Fruit fly (Drosophila melanogaster): ENCODE results near the gene CG2750.
"Not testable (repeated sequence)": the region's sequence is repeated elsewhere in the genome, so short reads cannot be mapped to it uniquely, and the experiment has no call there.

The CG2750 gene

dm6 chrX:12106900-12107299, at the start of gene CG2750:
TSS of gene CG2750 (plus strand) at chrX:12107200.
- TF ChIP-seq EcR (GFP tag; optimal IDR thresholded peaks at IDR 0.05) (no peak), usp (GFP tag; optimal IDR thresholded peaks at IDR 0.05) (no peak), Dll (optimal IDR thresholded peaks at IDR 0.05) (no peak), psq (optimal IDR thresholded peaks at IDR 0.05) (no peak), pan (optimal IDR thresholded peaks at IDR 0.05) (no peak), CG8478 (optimal IDR thresholded peaks at IDR 0.05) (no peak)

- TF ChIP-seq EcR (GFP tag; optimal IDR thresholded peaks at IDR 0.05): no peak
- TF ChIP-seq pan (optimal IDR thresholded peaks at IDR 0.05): no peak
- TF ChIP-seq psq (optimal IDR thresholded peaks at IDR 0.05): no peak
- TF ChIP-seq Dll (optimal IDR thresholded peaks at IDR 0.05): no peak
- no peak for TF ChIP-seq CG8478 (optimal IDR thresholded peaks at IDR 0.05)
- TF ChIP-seq usp (GFP tag; optimal IDR thresholded peaks at IDR 0.05): no peak
Measured at dm6 chrX:12059495-12059894, 47.5 kb upstream of the CG2750 start, which contains the start of gene Muc11A. TSS of gene Muc11A (plus strand) at chrX:12059795.

DNA sequence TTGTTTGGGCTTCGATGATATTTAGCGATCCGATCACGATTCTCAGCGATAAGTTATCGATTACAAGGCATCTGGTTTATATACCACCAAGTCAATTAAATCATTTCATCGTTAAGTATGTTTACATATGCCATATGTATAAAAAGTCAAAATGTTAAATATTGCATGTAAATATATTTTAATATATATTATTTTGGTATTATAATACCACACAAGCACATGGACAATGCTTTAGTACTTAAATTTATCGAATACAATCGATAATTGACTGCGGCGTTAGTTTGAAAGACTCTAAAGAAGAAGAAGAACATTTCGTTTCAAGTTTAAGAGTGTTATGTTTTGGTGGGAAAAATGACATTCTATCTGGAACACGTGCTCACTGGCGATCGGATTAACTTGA, 36.9 kb upstream of the CG2750 start, which contains the start of gene CG34323:
TSS of gene CG34323 (plus strand) at position 301 of the 400 bp plus-strand sequence.
- TF ChIP-seq psq (optimal IDR thresholded peaks at IDR 0.05) (no peak), pan (optimal IDR thresholded peaks at IDR 0.05) (no peak)

DNA sequence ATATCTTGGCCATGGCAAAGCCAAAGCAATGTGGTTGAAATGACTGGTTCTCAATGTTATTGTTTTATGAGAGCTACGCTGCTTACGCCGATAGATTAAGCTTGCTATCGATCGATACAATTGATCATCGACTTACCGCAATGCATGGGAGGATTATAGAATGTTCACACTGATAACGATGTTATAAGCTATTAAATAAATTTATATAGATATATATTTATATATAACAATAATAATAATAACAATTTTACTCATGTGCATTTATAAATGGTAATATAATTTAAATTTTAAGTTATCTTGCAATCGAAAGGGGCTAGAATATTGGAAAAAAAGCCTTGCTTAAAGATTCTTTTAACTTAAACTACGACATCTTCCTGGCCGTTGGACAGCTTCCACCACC, 34.3 kb upstream of the CG2750 start, which contains the start of gene moon:
TSS of gene moon (minus strand) at position 101 of the 400 bp plus-strand sequence.
- TF ChIP-seq EcR (GFP tag; optimal IDR thresholded peaks at IDR 0.05) (no peak), usp (GFP tag; optimal IDR thresholded peaks at IDR 0.05) (no peak), psq (optimal IDR thresholded peaks at IDR 0.05) (no peak), pan (optimal IDR thresholded peaks at IDR 0.05) (no peak), Dll (optimal IDR thresholded peaks at IDR 0.05) (no peak), CG8478 (optimal IDR thresholded peaks at IDR 0.05) (no peak)

DNA sequence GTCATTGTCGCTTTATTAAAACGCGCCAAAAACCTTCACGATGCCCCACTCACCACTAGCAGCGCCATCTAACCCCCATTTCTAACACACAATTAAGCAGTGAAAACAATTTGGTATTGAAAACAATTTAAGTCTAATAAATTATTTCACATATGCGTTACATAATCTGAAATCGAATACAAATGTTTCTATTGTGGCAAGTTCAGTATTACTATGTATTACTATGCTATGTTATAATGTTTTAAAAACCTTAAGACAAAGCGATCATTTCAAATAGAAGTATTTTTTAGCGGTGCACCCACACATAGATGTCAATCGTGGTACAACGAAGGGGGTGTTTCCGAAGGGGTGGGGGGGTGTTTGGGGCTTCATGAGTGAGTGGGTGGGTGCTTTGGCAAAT, 33.4 kb upstream of the CG2750 start:
- TF ChIP-seq EcR (GFP tag; optimal IDR thresholded peaks at IDR 0.05): no peak
- no peak for TF ChIP-seq CG8478 (optimal IDR thresholded peaks at IDR 0.05)
- no peak for TF ChIP-seq usp (GFP tag; optimal IDR thresholded peaks at IDR 0.05)
- no peak for TF ChIP-seq psq (optimal IDR thresholded peaks at IDR 0.05)
- no peak for TF ChIP-seq Dll (optimal IDR thresholded peaks at IDR 0.05)
- TF ChIP-seq pan (optimal IDR thresholded peaks at IDR 0.05): no peak

DNA sequence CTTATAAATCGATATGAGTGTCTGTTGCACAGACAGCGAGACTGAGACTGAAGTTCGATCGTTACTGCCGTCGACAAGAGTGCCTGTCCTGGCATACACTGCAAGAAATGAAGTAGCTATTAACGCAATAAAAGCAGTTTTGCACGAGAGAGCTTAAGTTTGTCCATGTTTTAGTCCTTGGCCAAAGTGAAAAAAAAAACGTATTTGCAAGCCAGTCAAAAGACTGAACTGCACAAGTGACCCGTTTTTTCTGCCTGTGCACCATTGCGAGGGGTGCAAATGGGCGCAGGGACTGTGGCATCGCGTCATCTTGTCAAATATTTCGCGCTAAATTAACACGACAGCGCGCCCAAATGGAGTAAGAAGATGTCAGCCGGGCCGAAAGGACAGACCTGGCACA, 31.4 kb upstream of the CG2750 start:
- TF ChIP-seq EcR (GFP tag; optimal IDR thresholded peaks at IDR 0.05) (no peak), usp (GFP tag; optimal IDR thresholded peaks at IDR 0.05) (no peak), Dll (optimal IDR thresholded peaks at IDR 0.05) (no peak), CG8478 (optimal IDR thresholded peaks at IDR 0.05) (no peak), psq (optimal IDR thresholded peaks at IDR 0.05) (no peak), pan (optimal IDR thresholded peaks at IDR 0.05) (no peak)

DNA sequence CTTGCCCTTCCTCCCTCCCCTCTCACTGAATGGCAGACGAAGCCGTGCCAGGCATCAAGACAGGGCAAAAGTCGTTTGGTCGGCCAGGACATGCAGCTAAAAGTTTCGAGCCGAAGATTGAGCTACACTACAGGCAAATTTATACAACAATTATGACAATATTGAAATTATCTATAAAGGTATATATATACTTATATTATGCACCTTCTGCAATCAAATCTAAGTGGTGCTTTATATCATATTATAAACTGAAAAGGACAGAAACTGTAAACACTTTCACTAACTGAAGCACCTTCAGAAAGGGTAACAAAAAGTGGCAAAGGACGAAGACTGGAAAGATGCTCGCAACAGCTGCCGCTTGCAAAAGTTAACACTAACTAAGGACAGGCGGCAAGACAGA, 30.8 kb upstream of the CG2750 start:
- TF ChIP-seq EcR (GFP tag; optimal IDR thresholded peaks at IDR 0.05) (no peak), usp (GFP tag; optimal IDR thresholded peaks at IDR 0.05) (no peak), pan (optimal IDR thresholded peaks at IDR 0.05) (no peak), psq (optimal IDR thresholded peaks at IDR 0.05) (no peak), CG8478 (optimal IDR thresholded peaks at IDR 0.05) (no peak), Dll (optimal IDR thresholded peaks at IDR 0.05) (no peak)

DNA sequence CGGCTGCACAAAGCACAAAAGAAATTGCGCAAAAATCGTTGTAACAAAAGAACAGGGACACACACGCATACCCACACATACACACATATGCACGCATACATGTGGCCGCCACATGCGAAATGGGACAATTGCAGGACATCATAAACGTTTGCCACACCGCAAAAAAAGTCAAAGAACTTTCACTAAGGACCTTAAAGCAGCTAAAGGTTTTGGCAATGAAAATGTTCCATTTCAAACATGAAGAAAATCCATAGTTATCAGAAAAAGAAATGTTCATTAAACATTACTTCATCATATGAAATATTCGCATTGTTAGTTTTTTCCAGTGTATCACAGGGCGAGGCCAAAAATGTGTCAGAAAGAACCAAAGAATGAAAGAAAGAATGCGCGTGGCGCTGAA, 24.8 kb upstream of the CG2750 start:
- TF ChIP-seq Dll (optimal IDR thresholded peaks at IDR 0.05) (no peak), CG8478 (optimal IDR thresholded peaks at IDR 0.05) (no peak), usp (GFP tag; optimal IDR thresholded peaks at IDR 0.05) (no peak), pan (optimal IDR thresholded peaks at IDR 0.05) (no peak), EcR (GFP tag; optimal IDR thresholded peaks at IDR 0.05) (no peak), psq (optimal IDR thresholded peaks at IDR 0.05) (no peak)

DNA sequence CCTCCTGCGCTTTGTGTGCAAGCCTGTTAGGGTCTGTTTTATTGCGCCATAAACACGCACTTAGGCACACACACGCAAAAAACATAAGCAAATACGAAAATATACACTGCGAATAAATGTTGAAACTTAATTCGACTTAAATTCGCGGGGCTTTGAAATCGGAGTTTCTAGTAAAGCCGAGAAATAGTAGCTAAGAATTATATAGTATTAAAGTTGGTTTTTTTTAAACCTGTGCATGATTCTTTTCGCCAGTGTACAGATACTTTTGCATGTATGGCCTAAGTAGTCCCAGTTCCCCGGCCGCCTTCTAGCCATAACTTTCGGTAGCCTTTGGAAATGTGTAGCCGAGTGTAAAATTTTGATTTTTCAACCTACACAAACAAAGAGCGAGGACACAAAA, 22.6 kb upstream of the CG2750 start:
- no peak for TF ChIP-seq EcR (GFP tag; optimal IDR thresholded peaks at IDR 0.05)
- no peak for TF ChIP-seq psq (optimal IDR thresholded peaks at IDR 0.05)
- no peak for TF ChIP-seq CG8478 (optimal IDR thresholded peaks at IDR 0.05)
- no peak for TF ChIP-seq usp (GFP tag; optimal IDR thresholded peaks at IDR 0.05)
- no peak for TF ChIP-seq pan (optimal IDR thresholded peaks at IDR 0.05)
- no peak for TF ChIP-seq Dll (optimal IDR thresholded peaks at IDR 0.05)

DNA sequence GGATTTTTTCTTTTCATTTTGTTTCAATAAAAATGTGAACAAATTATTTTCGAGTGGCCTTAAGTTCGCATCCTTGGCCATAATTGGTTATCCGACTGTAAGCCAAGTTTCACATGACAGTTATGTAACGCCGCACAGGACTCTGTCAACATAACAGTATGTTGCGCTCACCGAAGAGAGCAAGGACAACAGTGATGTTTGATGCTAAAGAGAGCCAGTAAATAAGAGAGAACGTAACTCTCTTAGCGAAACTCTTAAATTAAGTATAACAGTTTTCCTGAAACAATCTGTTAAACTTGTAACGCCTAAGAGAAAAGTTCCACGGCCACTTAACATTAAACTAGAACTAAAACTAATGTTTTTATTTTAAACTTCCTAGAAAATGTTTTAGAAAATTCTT, 21.3 kb upstream of the CG2750 start:
- TF ChIP-seq pan (optimal IDR thresholded peaks at IDR 0.05) (no peak), psq (optimal IDR thresholded peaks at IDR 0.05) (no peak), EcR (GFP tag; optimal IDR thresholded peaks at IDR 0.05) (no peak)

DNA sequence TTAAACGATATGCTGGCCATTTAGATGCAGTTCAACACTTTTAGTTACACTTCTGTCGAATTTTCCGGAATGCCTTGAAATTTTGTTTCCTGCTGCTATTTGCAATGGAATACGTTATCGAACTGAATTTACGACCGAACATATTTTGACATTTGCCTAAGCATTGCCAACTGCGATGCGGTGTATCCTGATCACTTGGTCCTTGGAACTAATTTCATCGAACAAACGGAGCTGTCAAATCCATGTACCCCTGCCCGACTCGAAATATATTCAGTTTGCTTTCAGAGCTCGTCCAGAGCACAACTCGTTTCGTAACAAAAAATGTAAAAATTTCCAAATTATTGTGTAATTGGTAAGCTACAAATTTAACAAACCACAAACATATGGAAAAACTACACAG, 20.1 kb upstream of the CG2750 start, which contains the start of gene CG15734:
TSS of gene CG15734 (minus strand) at position 101 of the 400 bp plus-strand sequence.
- not testable (repeated sequence) for TF ChIP-seq pan (optimal IDR thresholded peaks at IDR 0.05); psq (optimal IDR thresholded peaks at IDR 0.05); EcR (GFP tag; optimal IDR thresholded peaks at IDR 0.05)

dm6 chrX:12090195-12090784, 16.7 kb upstream of the CG2750 start:
- TF ChIP-seq usp (GFP tag; optimal IDR thresholded peaks at IDR 0.05) (no peak), psq (optimal IDR thresholded peaks at IDR 0.05) (no peak), EcR (GFP tag; optimal IDR thresholded peaks at IDR 0.05) (no peak), CG8478 (optimal IDR thresholded peaks at IDR 0.05) (no peak), Dll (optimal IDR thresholded peaks at IDR 0.05) (no peak), pan (optimal IDR thresholded peaks at IDR 0.05) (no peak)

- no peak for TF ChIP-seq pan (optimal IDR thresholded peaks at IDR 0.05)
Measured at dm6 chrX:12103740-12104139, 3.3 kb upstream of the CG2750 start, which contains the start of gene CG11356. TSS of gene CG11356 (minus strand) at chrX:12103840.
